Worm (Caenorhabditis elegans): ENCODE results near the gene cest-2.1.

DNA sequence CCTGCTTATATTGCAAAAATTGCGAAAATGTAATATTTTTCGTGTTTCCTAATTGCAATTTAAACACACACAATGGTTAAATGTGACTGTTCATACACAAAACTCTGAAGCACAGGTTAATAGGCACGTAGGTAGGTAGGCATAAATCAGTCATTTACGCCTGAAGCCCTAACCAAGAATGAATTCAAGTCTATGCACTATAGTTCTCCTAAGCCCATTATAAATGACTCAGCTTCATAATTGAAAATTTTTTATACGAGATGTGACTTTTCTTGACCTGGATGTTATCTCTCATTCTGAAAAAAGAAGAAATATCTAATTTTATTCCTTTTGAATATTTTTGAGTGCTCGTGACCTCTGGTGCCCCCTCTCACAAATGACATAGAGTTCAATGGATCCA is 29.4 kb downstream of the cest-2.1 start:
- no peak for TF ChIP-seq pha-4 (tag; optimal IDR thresholded peaks at IDR 0.05)
- no peak for TF ChIP-seq nhr-28 (tag; optimal IDR thresholded peaks at IDR 0.05)
- no peak for TF ChIP-seq blmp-1 (tag; optimal IDR thresholded peaks at IDR 0.05)
- no peak for TF ChIP-seq nhr-76 (tag; optimal IDR thresholded peaks at IDR 0.05)
- no peak for TF ChIP-seq lin-32 (GFP tag; optimal IDR thresholded peaks at IDR 0.05)
- no peak for TF ChIP-seq elt-3 (tag; optimal IDR thresholded peaks at IDR 0.05)
- TF ChIP-seq snpc-4 (tag; optimal IDR thresholded peaks at IDR 0.05) = no peak
- no peak for TF ChIP-seq cnd-1 (tag; optimal IDR thresholded peaks at IDR 0.05)

Measured in whole organism, mixed stage, embryonic.